Fruit fly (Drosophila melanogaster) whole organism, prepupa: Measurements from ENCODE around the gene Iml1.

Experiments
- Blimp-1 ChIP-seq: fragments of 200-800 bp; sonication (Bioruptor generic); optimal IDR thresholded peaks from 3 replicates; lab custom pipeline; 2017; ENCODE audit warnings: missing biosample characterization, missing genetic modification characterization, mild to moderate bottlenecking, moderate library complexity, missing genetic modification reagents
- CG10669 ChIP-seq: fragments of 200-800 bp; sonication (Bioruptor generic); optimal IDR thresholded peaks from 3 replicates; lab custom pipeline; 2018; ENCODE audit warnings: missing biosample characterization, mild to moderate bottlenecking, missing genetic modification characterization, moderate library complexity
- CG11294 ChIP-seq: fragments of 200-800 bp; sonication (Bioruptor generic); IDR thresholded peaks from 2 replicates; pipeline ENCODE4 v1.3.6; 2022; ENCODE audit warnings: missing biosample characterization, missing genetic modification characterization
- CG11902 ChIP-seq: fragments of 200-800 bp; sonication (Bioruptor generic); optimal IDR thresholded peaks from 3 replicates; lab custom pipeline; 2016; ENCODE audit warnings: missing biosample characterization, missing genetic modification characterization
- CG15336 ChIP-seq: fragments of 200-800 bp; sonication (Bioruptor generic); IDR thresholded peaks from 2 replicates; pipeline ENCODE4 v1.3.6; 2022; ENCODE audit warnings: missing biosample characterization, missing genetic modification characterization
- CG1621 ChIP-seq: fragments of 200-800 bp; sonication (Bioruptor generic); optimal IDR thresholded peaks from 3 replicates; lab custom pipeline; 2018; ENCODE audit warnings: missing biosample characterization, mild to moderate bottlenecking, missing genetic modification characterization
- CG16779 ChIP-seq: fragments of 200-800 bp; sonication (Bioruptor generic); optimal IDR thresholded peaks from 3 replicates; lab custom pipeline; 2017; ENCODE audit warnings: missing biosample characterization, mild to moderate bottlenecking, missing genetic modification characterization
- CG3032 ChIP-seq: fragments of 200-800 bp; optimal IDR thresholded peaks from 2 replicates; lab custom pipeline; 2019; ENCODE audit warnings: missing biosample characterization, mild to moderate bottlenecking, missing genetic modification characterization, moderate library complexity
- CG31627 ChIP-seq: fragments of 200-800 bp; sonication (Bioruptor generic); optimal IDR thresholded peaks from 3 replicates; lab custom pipeline; 2016; ENCODE audit warnings: missing biosample characterization, missing genetic modification characterization
- CG34406 ChIP-seq: fragments of 200-800 bp; sonication (Bioruptor generic); optimal IDR thresholded peaks from 3 replicates; lab custom pipeline; 2016; ENCODE audit warnings: missing biosample characterization, missing genetic modification characterization
- CG3919 ChIP-seq: fragments of 200-800 bp; sonication (Bioruptor generic); optimal IDR thresholded peaks from 3 replicates; lab custom pipeline; 2016; ENCODE audit warnings: missing biosample characterization, missing genetic modification characterization
- CG4318 ChIP-seq: fragments of 200-800 bp; sonication (Bioruptor generic); optimal IDR thresholded peaks from 3 replicates; lab custom pipeline; 2017; ENCODE audit warnings: missing biosample characterization, mild to moderate bottlenecking, missing genetic modification characterization
- CG6163 ChIP-seq: fragments of 200-800 bp; sonication (Bioruptor generic); IDR thresholded peaks from 3 replicates; pipeline ENCODE4 v1.3.6; 2022; ENCODE audit warnings: missing biosample characterization, missing genetic modification characterization
- Eip75B ChIP-seq: fragments of 200-800 bp; sonication (Bioruptor generic); optimal IDR thresholded peaks from 3 replicates; lab custom pipeline; 2016; ENCODE audit warnings: missing biosample characterization, missing genetic modification characterization
- Eip78C ChIP-seq: fragments of 200-800 bp; sonication (Bioruptor generic); peaks from one replicate; lab custom pipeline; 2016; ENCODE audit warnings: missing biosample characterization, missing genetic modification characterization
- Gug ChIP-seq: fragments of 200-800 bp; sonication (Bioruptor generic); IDR thresholded peaks from 2 replicates; pipeline ENCODE4 v1.3.6; 2022; ENCODE audit warnings: missing biosample characterization, missing genetic modification characterization
- Lpt ChIP-seq: fragments of 200-800 bp; sonication (Bioruptor generic); optimal IDR thresholded peaks from 3 replicates; lab custom pipeline; 2016; ENCODE audit warnings: missing biosample characterization, missing genetic modification characterization
- Met ChIP-seq: fragments of 200-800 bp; sonication (Bioruptor generic); optimal IDR thresholded peaks from 3 replicates; lab custom pipeline; 2016; ENCODE audit warnings: missing biosample characterization, missing genetic modification characterization
- OdsH ChIP-seq: fragments of 200-800 bp; sonication (Bioruptor generic); optimal IDR thresholded peaks from 3 replicates; lab custom pipeline; 2016; ENCODE audit warnings: missing biosample characterization, missing genetic modification characterization
- Sox102F ChIP-seq: fragments of 200-800 bp; sonication (Bioruptor generic); optimal IDR thresholded peaks from 2 replicates; lab custom pipeline; 2016; ENCODE audit warnings: missing biosample characterization, mild to moderate bottlenecking, missing genetic modification characterization
- Sox14 ChIP-seq: fragments of 200-800 bp; sonication (Bioruptor generic); optimal IDR thresholded peaks from 3 replicates; lab custom pipeline; 2016; ENCODE audit warnings: missing biosample characterization, missing genetic modification characterization
- Sox15 ChIP-seq: fragments of 200-800 bp; sonication (Bioruptor generic); optimal IDR thresholded peaks from 3 replicates; lab custom pipeline; 2016; ENCODE audit warnings: missing biosample characterization, missing genetic modification characterization
- acj6 ChIP-seq: fragments of 200-800 bp; sonication (Bioruptor generic); optimal IDR thresholded peaks from 3 replicates; lab custom pipeline; 2016; ENCODE audit warnings: missing biosample characterization, missing genetic modification characterization
- dac ChIP-seq: fragments of 200-800 bp; sonication (Bioruptor generic); optimal IDR thresholded peaks from 2 replicates; lab custom pipeline; 2017; ENCODE audit warnings: missing biosample characterization, mild to moderate bottlenecking, missing genetic modification characterization
- dsx ChIP-seq: fragments of 200-800 bp; optimal IDR thresholded peaks from 3 replicates; lab custom pipeline; 2019; ENCODE audit warnings: missing biosample characterization, mild to moderate bottlenecking, missing genetic modification characterization, moderate library complexity; ENCODE audit not compliant: poor library complexity, severe bottlenecking
- eg ChIP-seq: fragments of 200-800 bp; sonication (Bioruptor generic); IDR thresholded peaks from 3 replicates; pipeline ENCODE4 v1.3.6; 2022; ENCODE audit warnings: missing biosample characterization, missing genetic modification characterization
- esn ChIP-seq: fragments of 200-800 bp; sonication (Bioruptor generic); optimal IDR thresholded peaks from 2 replicates; lab custom pipeline; 2016; ENCODE audit warnings: missing biosample characterization, mild to moderate bottlenecking, missing genetic modification characterization, moderate library complexity
- fkh ChIP-seq: fragments of 200-800 bp; sonication (Bioruptor generic); optimal IDR thresholded peaks from 3 replicates; lab custom pipeline; 2017; ENCODE audit warnings: missing biosample characterization, mild to moderate bottlenecking, missing genetic modification characterization, moderate library complexity
- net ChIP-seq: fragments of 200-800 bp; sonication (Bioruptor generic); optimal IDR thresholded peaks from 3 replicates; lab custom pipeline; 2016; ENCODE audit warnings: missing biosample characterization, missing genetic modification characterization
- pdm3 ChIP-seq: fragments of 200-800 bp; sonication (Bioruptor generic); optimal IDR thresholded peaks from 3 replicates; lab custom pipeline; 2016; ENCODE audit warnings: missing biosample characterization, missing genetic modification characterization
- salr ChIP-seq, 2 experiments: fragments of 200-800 bp; sonication (Bioruptor generic); optimal IDR thresholded peaks; 3 replicates each; lab custom pipeline; 2016 to 2018; ENCODE audit warnings: missing biosample characterization in 2 of 2, missing genetic modification characterization in 2 of 2, mild to moderate bottlenecking in 1 of 2
- spab ChIP-seq: fragments of 200-800 bp; sonication (Bioruptor generic); optimal IDR thresholded peaks from 2 replicates; lab custom pipeline; 2017; ENCODE audit warnings: missing biosample characterization, mild to moderate bottlenecking, missing genetic modification characterization, missing genetic modification reagents
- ss ChIP-seq, 2 experiments: fragments of 200-800 bp; sonication (Bioruptor generic); optimal IDR thresholded peaks; 2 replicates in 1 of 2; 3 replicates in 1 of 2; lab custom pipeline; 2017 to 2018; ENCODE audit warnings: mild to moderate bottlenecking in 2 of 2, missing biosample characterization in 2 of 2, missing genetic modification characterization in 2 of 2, moderate library complexity in 1 of 2
- svp ChIP-seq: fragments of 200-800 bp; sonication (Bioruptor generic); peaks from one replicate; lab custom pipeline; 2016; ENCODE audit warnings: missing biosample characterization, missing genetic modification characterization
- topi ChIP-seq: fragments of 200-800 bp; sonication (Bioruptor generic); optimal IDR thresholded peaks from 3 replicates; lab custom pipeline; 2016; ENCODE audit warnings: missing biosample characterization, missing genetic modification characterization
- vri ChIP-seq: fragments of 200-800 bp; sonication (Bioruptor generic); optimal IDR thresholded peaks from 3 replicates; lab custom pipeline; 2016; ENCODE audit warnings: missing biosample characterization, mild to moderate bottlenecking, missing genetic modification characterization

Gene Iml1

dm6 chr3L:1496408-1496807 lies 37.4 kb downstream of the Iml1 start, which contains the start of gene CG12084:
Gene CG12084 (minus strand): TSS chr3L:1496643.
- TF ChIP-seq Sox14 (GFP tag; lab: Kevin White, UChicago) (peak; percentile 82), CG11902 (GFP tag; lab: Kevin White, UChicago) (no peak), CG11294 (GFP tag; lab: Robert Waterston, UW) (no peak)

dm6 chr3L:1495803-1496202 lies 38.0 kb downstream of the Iml1 start:
- TF ChIP-seq CG3032 (no peak), CG31627 (no peak), dac (GFP tag; lab: Kevin White, UChicago) (no peak), net (GFP tag; lab: Kevin White, UChicago) (no peak), eg (no peak), CG15336 (GFP tag; lab: Robert Waterston, UW) (no peak), fkh (no peak), Gug (GFP tag; lab: Robert Waterston, UW) (no peak), CG34406 (GFP tag; lab: Kevin White, UChicago) (no peak), CG6163 (no peak), ss (GFP tag; optimal IDR thresholded peaks at IDR 0.05; lab: Kevin White, UChicago) (no peak), CG1621 (tag; lab: Kevin White, UChicago) (no peak), Eip75B (GFP tag; lab: Kevin White, UChicago) (no peak), Sox14 (GFP tag; lab: Kevin White, UChicago) (no peak), Met (no peak), salr (GFP tag; optimal IDR thresholded peaks at IDR 0.05; lab: Kevin White, UChicago) (no peak), pdm3 (GFP tag; lab: Kevin White, UChicago) (no peak), CG3919 (GFP tag; lab: Kevin White, UChicago) (no peak), topi (GFP tag; lab: Kevin White, UChicago) (no peak), CG16779 (tag; lab: Kevin White, UChicago) (no peak)
- TF ChIP-seq, all 60 proteins: peak for 0

dm6 chr3L:1489523-1489922 lies 44.3 kb downstream of the Iml1 start, which contains the start of gene stet:
Gene stet (minus strand): TSS chr3L:1489547.
- TF ChIP-seq CG6163 (0 out of 3 replicates have a peak, but pooled peaks have one; percentile 28), OdsH (GFP tag; lab: Kevin White, UChicago) (no peak), pdm3 (GFP tag; lab: Kevin White, UChicago) (no peak), CG4318 (no peak), vri (GFP tag; lab: Kevin White, UChicago) (peak; percentile 39), Lpt (GFP tag; lab: Kevin White, UChicago) (peak; percentile 3), Sox15 (GFP tag; lab: Kevin White, UChicago) (no peak), CG31627 (no peak), dsx (GFP tag; lab: Kevin White, UChicago) (peak; percentile 58), Blimp-1 (no peak), spab (no peak), topi (GFP tag; lab: Kevin White, UChicago) (no peak), acj6 (GFP tag; lab: Kevin White, UChicago) (no peak)

- peak; percentile 4 for TF ChIP-seq esn (GFP tag; lab: Kevin White, UChicago)
- TF ChIP-seq svp (GFP tag; lab: Kevin White, UChicago), result peak; percentile 78
- no peak for TF ChIP-seq CG10669
- TF ChIP-seq vri (GFP tag; lab: Kevin White, UChicago), result no peak
- TF ChIP-seq dsx (GFP tag; lab: Kevin White, UChicago), result peak; percentile 53
- no peak for TF ChIP-seq Sox102F (GFP tag; lab: Kevin White, UChicago)
- TF ChIP-seq Met, result peak; percentile 6
- TF ChIP-seq CG3032, result no peak
- TF ChIP-seq eg, result 0 out of 3 replicates have a peak, but pooled peaks have one; percentile 46
- no peak for TF ChIP-seq CG4318
- peak; percentile 24 for TF ChIP-seq CG3919 (GFP tag; lab: Kevin White, UChicago)
- TF ChIP-seq Eip78C (GFP tag; lab: Kevin White, UChicago), result peak; percentile 65
- no peak for TF ChIP-seq CG31627
- peak; percentile 5 for TF ChIP-seq Sox14 (GFP tag; lab: Kevin White, UChicago)
- no peak for TF ChIP-seq Sox15 (GFP tag; lab: Kevin White, UChicago)
- peak; percentile 49; the same call in 1 of the 2 replicates for TF ChIP-seq CG15336 (GFP tag; lab: Robert Waterston, UW)
- TF ChIP-seq Lpt (GFP tag; lab: Kevin White, UChicago), result peak; percentile 0
Measured at dm6 chr3L:1488592-1489183, 45.1 kb downstream of the Iml1 start.
